Fruit fly (Drosophila melanogaster) whole organism, embryonic: ENCODE measurements around the gene CG15514.
A peak's percentile ranks its signal among the peaks of the same experiment; 100 is the strongest.

Experiments used
- ATbp ChIP-seq: fragments of 200-800 bp; sonication (Bioruptor generic); optimal IDR thresholded peaks from 2 replicates; lab custom pipeline; 2017; ENCODE audit warnings: missing biosample characterization, mild to moderate bottlenecking, missing genetic modification characterization, missing genetic modification reagents
- Adf1 ChIP-seq: fragments of 200-800 bp; sonication (Bioruptor generic); IDR thresholded peaks from 2 replicates; pipeline ENCODE4 v1.3.6; 2022; ENCODE audit warnings: missing biosample characterization, missing genetic modification characterization
- BtbVII ChIP-seq: fragments of 200-800 bp; sonication (Bioruptor generic); optimal IDR thresholded peaks from 3 replicates; lab custom pipeline; 2017; ENCODE audit warnings: missing biosample characterization, mild to moderate bottlenecking, missing genetic modification characterization
- CG1024 ChIP-seq: fragments of 200-800 bp; sonication (Bioruptor generic); IDR thresholded peaks from 2 replicates; pipeline ENCODE4 v1.3.6; 2022; ENCODE audit warnings: missing biosample characterization, missing genetic modification characterization
- CG10274 ChIP-seq: fragments of 200-800 bp; sonication (Bioruptor generic); optimal IDR thresholded peaks from 3 replicates; lab custom pipeline; 2017; ENCODE audit warnings: missing biosample characterization, mild to moderate bottlenecking, missing genetic modification characterization
- CG10321 ChIP-seq: fragments of 200-800 bp; sonication (Bioruptor generic); IDR thresholded peaks from 2 replicates; pipeline ENCODE4 v1.3.6; 2022; ENCODE audit warnings: missing biosample characterization, missing genetic modification characterization
- CG10431 ChIP-seq: fragments of 200-800 bp; sonication (Bioruptor generic); optimal IDR thresholded peaks from 3 replicates; lab custom pipeline; 2018; ENCODE audit warnings: missing biosample characterization, mild to moderate bottlenecking, missing genetic modification characterization
- CG10565 ChIP-seq: fragments of 200-800 bp; sonication (Bioruptor generic); optimal IDR thresholded peaks from 3 replicates; lab custom pipeline; 2016; ENCODE audit warnings: missing biosample characterization, mild to moderate bottlenecking, missing genetic modification characterization
- CG11085 ChIP-seq: fragments of 200-800 bp; sonication (Bioruptor generic); IDR thresholded peaks from 2 replicates; pipeline ENCODE4 v1.3.6; 2022; ENCODE audit warnings: missing biosample characterization, missing genetic modification characterization
- CG11093 ChIP-seq: fragments of 200-800 bp; sonication (Bioruptor generic); IDR thresholded peaks from 3 replicates; pipeline ENCODE4 v1.3.6; 2022; ENCODE audit warnings: missing biosample characterization, missing genetic modification characterization
- CG11695 ChIP-seq: fragments of 200-800 bp; sonication (Bioruptor generic); IDR thresholded peaks from 3 replicates; pipeline ENCODE4 v1.3.6; 2022; ENCODE audit warnings: missing biosample characterization, missing genetic modification characterization
- CG11723 ChIP-seq: fragments of 200-800 bp; sonication (Bioruptor generic); optimal IDR thresholded peaks from 2 replicates; lab custom pipeline; 2017; ENCODE audit warnings: missing biosample characterization, mild to moderate bottlenecking, missing genetic modification characterization
- CG12769 ChIP-seq: fragments of 200-800 bp; sonication (Bioruptor generic); optimal IDR thresholded peaks from 2 replicates; lab custom pipeline; 2019; ENCODE audit warnings: missing biosample characterization, mild to moderate bottlenecking, missing genetic modification characterization, moderate library complexity
- CG13296 ChIP-seq: fragments of 200-800 bp; sonication (Bioruptor generic); optimal IDR thresholded peaks from 3 replicates; lab custom pipeline; 2018; ENCODE audit warnings: missing biosample characterization, mild to moderate bottlenecking, missing genetic modification characterization
- CG14710 ChIP-seq: fragments of 200-800 bp; sonication (Bioruptor generic); optimal IDR thresholded peaks from 3 replicates; lab custom pipeline; 2019; ENCODE audit warnings: missing biosample characterization, mild to moderate bottlenecking, missing genetic modification characterization, moderate library complexity
- CG16863 ChIP-seq: fragments of 200-800 bp; sonication (Bioruptor generic); optimal IDR thresholded peaks from 3 replicates; lab custom pipeline; 2016; ENCODE audit warnings: missing biosample characterization, missing genetic modification characterization
- CG17802 ChIP-seq: fragments of 200-800 bp; sonication (Bioruptor generic); optimal IDR thresholded peaks from 2 replicates; lab custom pipeline; 2018; ENCODE audit warnings: missing biosample characterization, mild to moderate bottlenecking, missing genetic modification characterization, moderate library complexity
- CG17829 ChIP-seq: fragments of 200-800 bp; optimal IDR thresholded peaks from 2 replicates; lab custom pipeline; 2019; ENCODE audit warnings: missing biosample characterization, mild to moderate bottlenecking, missing genetic modification characterization, moderate library complexity
- CG30403 ChIP-seq: fragments of 200-800 bp; sonication (Bioruptor generic); optimal IDR thresholded peaks from 3 replicates; lab custom pipeline; 2016; ENCODE audit warnings: missing biosample characterization, missing genetic modification characterization
- CG32532 ChIP-seq: fragments of 200-800 bp; sonication (Bioruptor generic); IDR thresholded peaks from 2 replicates; pipeline ENCODE4 v1.3.6; 2022; ENCODE audit warnings: missing biosample characterization, missing genetic modification characterization
- CG34224 ChIP-seq: fragments of 200-800 bp; sonication (Bioruptor generic); IDR thresholded peaks from 3 replicates; pipeline ENCODE4 v1.3.6; 2022; ENCODE audit warnings: missing biosample characterization, missing genetic modification characterization; ENCODE audit not compliant: partially characterized antibody
- CG4707 ChIP-seq: fragments of 200-800 bp; sonication (Bioruptor generic); optimal IDR thresholded peaks from 2 replicates; lab custom pipeline; 2018; ENCODE audit warnings: missing biosample characterization, mild to moderate bottlenecking, missing genetic modification characterization, moderate library complexity
- CG6175 ChIP-seq: fragments of 200-800 bp; sonication (Bioruptor generic); IDR thresholded peaks from 3 replicates; pipeline ENCODE4 v1.3.6; 2022; ENCODE audit warnings: missing biosample characterization, missing genetic modification characterization
- CG6791 ChIP-seq: fragments of 200-800 bp; sonication (Bioruptor generic); IDR thresholded peaks from 3 replicates; pipeline ENCODE4 v1.3.6; 2022; ENCODE audit warnings: missing biosample characterization, missing genetic modification characterization; ENCODE audit not compliant: partially characterized antibody
- CG9932 ChIP-seq: fragments of 200-800 bp; sonication (Bioruptor generic); IDR thresholded peaks from 2 replicates; pipeline ENCODE4 v1.3.6; 2022; ENCODE audit warnings: missing biosample characterization, missing genetic modification characterization
- D ChIP-seq, 2 experiments: fragments of 200-800 bp in 1 of 2; fragments of >200 bp in 1 of 2; sonication (Bioruptor generic) in 1 of 2; optimal IDR thresholded peaks; 2 replicates in 1 of 2; 3 replicates in 1 of 2; lab custom pipeline; 2017; ENCODE audit warnings: mild to moderate bottlenecking in 1 of 2, missing biosample characterization in 1 of 2, missing genetic modification characterization in 1 of 2, missing genetic modification reagents in 1 of 2
- Drgx ChIP-seq: fragments of 200-800 bp; sonication (Bioruptor generic); IDR thresholded peaks from 2 replicates; pipeline ENCODE4 v1.3.6; 2022; ENCODE audit warnings: missing biosample characterization, missing genetic modification characterization
- HLHmδ ChIP-seq: fragments of 200-800 bp; sonication (Bioruptor generic); optimal IDR thresholded peaks from 2 replicates; lab custom pipeline; 2018; ENCODE audit warnings: missing biosample characterization, mild to moderate bottlenecking, missing genetic modification characterization, moderate library complexity
- HmgD ChIP-seq: fragments of 200-800 bp; sonication (Bioruptor generic); optimal IDR thresholded peaks from 3 replicates; lab custom pipeline; 2016; ENCODE audit warnings: missing biosample characterization, missing genetic modification characterization
- Jarid2 ChIP-seq: fragments of 200-800 bp; sonication (Bioruptor generic); optimal IDR thresholded peaks from 3 replicates; lab custom pipeline; 2017; ENCODE audit warnings: mild to moderate bottlenecking, missing biosample characterization, missing genetic modification reagents, missing genetic modification characterization
- Meics ChIP-seq: fragments of 200-800 bp; sonication (Bioruptor generic); optimal IDR thresholded peaks from 2 replicates; lab custom pipeline; 2017; ENCODE audit warnings: missing biosample characterization, mild to moderate bottlenecking, missing genetic modification characterization
- Nf-YC ChIP-seq: fragments of 200-800 bp; optimal IDR thresholded peaks from 3 replicates; lab custom pipeline; 2019; ENCODE audit warnings: missing biosample characterization, mild to moderate bottlenecking, missing genetic modification characterization, moderate library complexity
- Scr ChIP-seq: fragments of 200-800 bp; sonication (Bioruptor generic); IDR thresholded peaks from 2 replicates; pipeline ENCODE4 v1.3.6; 2022; ENCODE audit warnings: missing biosample characterization, missing genetic modification characterization; ENCODE audit not compliant: partially characterized antibody
- Xbp1 ChIP-seq: fragments of 200-800 bp; sonication (Bioruptor generic); optimal IDR thresholded peaks from 3 replicates; lab custom pipeline; 2016; ENCODE audit warnings: missing biosample characterization, mild to moderate bottlenecking, missing genetic modification characterization
- ac ChIP-seq: fragments of 200-800 bp; sonication (Bioruptor generic); optimal IDR thresholded peaks from 3 replicates; lab custom pipeline; 2017; ENCODE audit warnings: missing biosample characterization, mild to moderate bottlenecking, missing genetic modification characterization
- ap ChIP-seq: fragments of 200-800 bp; sonication (Bioruptor generic); IDR thresholded peaks from 2 replicates; pipeline ENCODE4 v1.3.6; 2022; ENCODE audit warnings: missing biosample characterization, missing genetic modification characterization
- bab2 ChIP-seq: fragments of 200-800 bp; sonication (Bioruptor generic); optimal IDR thresholded peaks from 2 replicates; lab custom pipeline; 2016; ENCODE audit warnings: missing biosample characterization, missing genetic modification characterization
- cas ChIP-seq: fragments of 200-800 bp; sonication (Bioruptor generic); IDR thresholded peaks from 2 replicates; pipeline ENCODE4 v1.3.6; 2022; ENCODE audit warnings: missing biosample characterization, missing genetic modification characterization
- chif ChIP-seq, 2 experiments: fragments of 200-800 bp; sonication (Bioruptor generic); optimal IDR thresholded peaks; 3 replicates each; lab custom pipeline; 2016; ENCODE audit warnings: missing biosample characterization in 2 of 2, missing genetic modification characterization in 2 of 2
- eve ChIP-seq, 2 experiments: fragments of >200 bp; optimal IDR thresholded peaks; 2 replicates each; lab custom pipeline; 2017; ENCODE audit warnings: missing biosample characterization in 2 of 2, missing genetic modification characterization in 2 of 2
- exex ChIP-seq: fragments of 200-800 bp; sonication (Bioruptor generic); optimal IDR thresholded peaks from 4 replicates; lab custom pipeline; 2018; ENCODE audit warnings: missing biosample characterization, mild to moderate bottlenecking, missing genetic modification characterization, moderate library complexity
- eyg ChIP-seq: fragments of 200-800 bp; sonication (Bioruptor generic); optimal IDR thresholded peaks from 3 replicates; lab custom pipeline; 2016; ENCODE audit warnings: missing biosample characterization, missing genetic modification characterization
- fd64A ChIP-seq: fragments of 200-800 bp; sonication (Bioruptor generic); optimal IDR thresholded peaks from 3 replicates; lab custom pipeline; 2018; ENCODE audit warnings: missing biosample characterization, mild to moderate bottlenecking, missing genetic modification characterization
- ham ChIP-seq: fragments of 200-800 bp; sonication (Bioruptor generic); IDR thresholded peaks from 2 replicates; pipeline ENCODE4 v1.3.6; 2022; ENCODE audit warnings: missing biosample characterization, missing genetic modification characterization
- hb ChIP-seq: fragments of 200-800 bp; sonication (Bioruptor generic); IDR thresholded peaks from 3 replicates; pipeline ENCODE4 v1.3.6; 2022; ENCODE audit warnings: missing biosample characterization, missing genetic modification characterization; ENCODE audit not compliant: partially characterized antibody
- jigr1 ChIP-seq: fragments of 200-800 bp; sonication (Bioruptor generic); IDR thresholded peaks from 3 replicates; pipeline ENCODE4 v1.3.6; 2022; ENCODE audit warnings: missing biosample characterization, missing genetic modification characterization
- otp ChIP-seq: fragments of 200-800 bp; sonication (Bioruptor generic); IDR thresholded peaks from 3 replicates; pipeline ENCODE4, ENCODE4 v1.3.6; 2022; ENCODE audit warnings: missing biosample characterization, missing genetic modification characterization
- sima ChIP-seq: fragments of 200-800 bp; sonication (Bioruptor generic); optimal IDR thresholded peaks from 2 replicates; lab custom pipeline; 2016; ENCODE audit warnings: missing biosample characterization, missing genetic modification characterization
- tll ChIP-seq, 2 experiments: fragments of 200-800 bp in 1 of 2; fragments of >200 bp in 1 of 2; sonication (Bioruptor generic) in 1 of 2; optimal IDR thresholded peaks; 2 replicates each; lab custom pipeline; 2017 to 2019; ENCODE audit warnings: missing biosample characterization in 2 of 2, missing genetic modification characterization in 2 of 2, mild to moderate bottlenecking in 1 of 2, moderate library complexity in 1 of 2
- tx ChIP-seq: fragments of 200-800 bp; sonication (Bioruptor generic); optimal IDR thresholded peaks from 2 replicates; lab custom pipeline; 2016; ENCODE audit warnings: missing biosample characterization, missing genetic modification characterization

Gene CG15514

DNA sequence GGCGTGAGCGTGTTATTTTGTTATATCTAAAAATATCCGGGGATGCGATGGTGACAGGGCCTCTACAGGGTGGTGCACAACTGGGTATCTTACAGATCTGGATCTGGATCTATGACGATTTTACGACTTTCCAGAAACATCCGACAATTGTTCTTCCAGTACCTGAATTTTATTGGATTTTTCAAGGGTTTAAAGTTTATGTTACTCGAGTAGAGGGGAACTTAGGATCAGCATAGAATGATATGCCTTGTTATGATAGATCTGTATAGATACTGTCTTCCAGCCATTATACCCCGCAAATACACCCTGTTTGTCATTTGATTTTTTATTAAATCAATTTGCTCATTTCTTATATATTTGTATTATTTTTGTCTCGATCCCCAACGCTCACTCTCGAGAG lies 33.1 kb upstream of the CG15514 start (continued):
- no peak for TF ChIP-seq sima (GFP tag; lab: Kevin White, UChicago)
- no peak for TF ChIP-seq tx (GFP tag; lab: Kevin White, UChicago)
- peak; percentile 72 for TF ChIP-seq CG9932 (GFP tag; lab: Robert Waterston, UW)
- TF ChIP-seq CG11093 (GFP tag; lab: Robert Waterston, UW) = peak; percentile 35; the same call in 1 of the 3 replicates
- peak; percentile 24 for TF ChIP-seq CG11723 (GFP tag; lab: Kevin White, UChicago)
- no peak for TF ChIP-seq eyg (GFP tag; lab: Kevin White, UChicago)
- TF ChIP-seq CG17829 = peak; percentile 32
- TF ChIP-seq HLHmδ = no peak
- peak; percentile 40 for TF ChIP-seq CG10274 (GFP tag; lab: Kevin White, UChicago)
- 0 out of 2 replicates have a peak, but pooled peaks have one; percentile 32 for TF ChIP-seq ham (GFP tag; lab: Robert Waterston, UW)
- no peak for TF ChIP-seq hb (GFP tag; lab: Robert Waterston, UW)
- no peak for TF ChIP-seq CG34224 (GFP tag; lab: Robert Waterston, UW)
- TF ChIP-seq eve (GFP tag; optimal IDR thresholded peaks at IDR 0.05; lab: Kevin White, UChicago) = peak in 1 of 2 experiments; percentile 57
- TF ChIP-seq Meics (GFP tag; lab: Kevin White, UChicago) = peak; percentile 72
- no peak for TF ChIP-seq HmgD (GFP tag; lab: Kevin White, UChicago)
- no peak for TF ChIP-seq CG4707 (GFP tag; lab: Kevin White, UChicago)
- TF ChIP-seq jigr1 = no peak
- TF ChIP-seq ap (GFP tag; lab: Robert Waterston, UW) = no peak
- TF ChIP-seq CG32532 (GFP tag; lab: Robert Waterston, UW) = peak; percentile 76
- no peak for TF ChIP-seq otp (GFP tag; lab: Robert Waterston, UW)
- TF ChIP-seq ac = no peak
- TF ChIP-seq CG1024 (GFP tag; lab: Robert Waterston, UW) = no peak
- TF ChIP-seq Scr (GFP tag; lab: Robert Waterston, UW) = no peak
- no peak for TF ChIP-seq CG6791 (GFP tag; lab: Robert Waterston, UW)
- TF ChIP-seq CG16863 (GFP tag; lab: Kevin White, UChicago) = peak; percentile 14
- TF ChIP-seq CG11085 (GFP tag; lab: Robert Waterston, UW) = no peak
- peak; percentile 66 for TF ChIP-seq CG13296
- peak; percentile 58 for TF ChIP-seq BtbVII (GFP tag; lab: Kevin White, UChicago)
- peak; percentile 56 for TF ChIP-seq ATbp (GFP tag; lab: Kevin White, UChicago)
- TF ChIP-seq CG17802 (tag; lab: Kevin White, UChicago) = no peak
- no peak for TF ChIP-seq D (optimal IDR thresholded peaks at IDR 0.05; lab: Kevin White, UChicago)
- TF ChIP-seq D (GFP tag; optimal IDR thresholded peaks at IDR 0.05; lab: Kevin White, UChicago) = peak; percentile 11
- no peak for TF ChIP-seq cas (GFP tag; lab: Robert Waterston, UW)
- TF ChIP-seq chif (GFP tag; optimal IDR thresholded peaks at IDR 0.05; lab: Kevin White, UChicago) = peak in 1 of 2 experiments; percentile 9
- peak; percentile 73 for TF ChIP-seq CG11695 (GFP tag; lab: Robert Waterston, UW)
- no peak; the same call in 1 of the 2 replicates for TF ChIP-seq CG10321
- TF ChIP-seq CG12769 = no peak
- TF ChIP-seq fd64A = no peak
- 0 out of 3 replicates have a peak, but pooled peaks have one; percentile 24 for TF ChIP-seq CG6175
- no peak for TF ChIP-seq CG14710
- TF ChIP-seq CG10431 (GFP tag; lab: Kevin White, UChicago) = no peak
- no peak for TF ChIP-seq tll (GFP tag; optimal IDR thresholded peaks at IDR 0.05; lab: Kevin White, UChicago)
- TF ChIP-seq bab2 = peak; percentile 21
- peak; percentile 20 for TF ChIP-seq exex (tag; lab: Kevin White, UChicago)
- peak; percentile 64 for TF ChIP-seq Nf-YC
- TF ChIP-seq CG10565 (GFP tag; lab: Kevin White, UChicago) = no peak
- TF ChIP-seq Adf1 (GFP tag; lab: Robert Waterston, UW) = no peak
- peak; percentile 84 for TF ChIP-seq Drgx (GFP tag; lab: Robert Waterston, UW)
- TF ChIP-seq Jarid2 (GFP tag; lab: Kevin White, UChicago) = no peak
- TF ChIP-seq Xbp1 (GFP tag; lab: Kevin White, UChicago) = peak; percentile 29
- peak; percentile 61 for TF ChIP-seq CG30403 (GFP tag; lab: Kevin White, UChicago)
